Fruit fly (Drosophila melanogaster) whole organism, pupa: ENCODE data around the gene CG7560.

Experiments used
- CG8301 ChIP-seq: fragments of 200-800 bp; sonication (Bioruptor generic); optimal IDR thresholded peaks from 2 replicates; lab custom pipeline; 2018; ENCODE audit warnings: missing biosample characterization, mild to moderate bottlenecking, missing genetic modification characterization
- Ets98B ChIP-seq: fragments of 200-800 bp; sonication (Bioruptor generic); IDR thresholded peaks from 2 replicates; pipeline ENCODE4 v1.3.6; 2022; ENCODE audit warnings: missing biosample characterization, missing genetic modification characterization

- TF ChIP-seq Ets98B (no peak), CG8301 (tag; lab: Kevin White, UChicago) (no peak)
Observed at dm6 chr3L:11420976-11421375, 4.0 kb upstream of the CG7560 start.
